Worm (Caenorhabditis elegans) whole organism, L4 larva: Measurements from ENCODE around the gene ZC250.4.
A peak's percentile ranks its signal among the peaks of the same experiment; 100 is the strongest.
"Not testable (repeated sequence)": the region's sequence is repeated elsewhere in the genome, so short reads cannot be mapped to it uniquely, and the experiment has no call there.

Experiments used
- ZK546.5 ChIP-seq, 2 experiments: sonication (generic microtip); optimal IDR thresholded peaks; 2 replicates each; lab custom pipeline; 2017; ENCODE audit warnings: missing biosample characterization in 2 of 2, missing genetic modification characterization in 2 of 2
- dve-1 ChIP-seq: sonication (generic microtip); optimal IDR thresholded peaks from 2 replicates; lab custom pipeline; 2017; ENCODE audit warnings: antibody characterized with exemption, mild to moderate bottlenecking, missing genetic modification characterization, missing compliant biosample characterization; ENCODE audit not compliant: insufficient read depth
- lin-39 ChIP-seq: fragments of 150-350 bp; optimal IDR thresholded peaks from 2 replicates; lab custom pipeline; 2014; ENCODE audit warnings: missing biosample characterization, missing genetic modification reagents, missing genetic modification characterization
- mxl-2 ChIP-seq: fragments of 200-800 bp; sonication (Bioruptor generic); conservative IDR thresholded peaks from 2 replicates; pipeline ENCODE4 v1.3.6; 2022; ENCODE audit warnings: missing genetic modification reagents, missing genetic modification characterization, missing compliant biosample characterization

DNA sequence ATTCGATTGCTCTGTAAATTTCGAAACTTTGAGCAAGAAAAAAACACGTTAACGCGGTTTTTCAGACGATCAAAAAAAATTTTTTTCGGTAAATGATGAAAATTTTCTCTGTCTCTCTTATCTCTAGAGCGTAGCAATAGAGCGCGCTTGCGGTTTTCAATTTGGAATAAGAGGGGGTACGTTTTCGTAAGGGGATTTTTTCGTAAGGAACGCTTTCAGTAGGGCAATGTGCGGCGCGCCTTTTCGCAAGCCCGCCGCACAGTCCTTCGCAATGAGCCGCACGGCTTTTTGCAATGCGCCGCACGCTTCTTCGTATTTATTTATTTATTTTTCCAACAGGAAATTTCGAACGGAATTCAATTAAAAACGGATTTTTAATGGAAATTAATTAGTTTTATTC is 36.0 kb downstream of the ZC250.4 start, which contains the start of gene F44E7.4:
- TF ChIP-seq ZK546.5 (tag; optimal IDR thresholded peaks at IDR 0.05; lab: Kevin White, UChicago); lin-39 (tag; lab: Kevin White, UChicago): not testable (repeated sequence)
- TF ChIP-seq mxl-2 (GFP tag; lab: Robert Waterston, UW) (peak; percentile 74), dve-1 (peak; percentile 24)
